Fruit fly (Drosophila melanogaster): ENCODE measurements around the gene kek2.

DNA sequence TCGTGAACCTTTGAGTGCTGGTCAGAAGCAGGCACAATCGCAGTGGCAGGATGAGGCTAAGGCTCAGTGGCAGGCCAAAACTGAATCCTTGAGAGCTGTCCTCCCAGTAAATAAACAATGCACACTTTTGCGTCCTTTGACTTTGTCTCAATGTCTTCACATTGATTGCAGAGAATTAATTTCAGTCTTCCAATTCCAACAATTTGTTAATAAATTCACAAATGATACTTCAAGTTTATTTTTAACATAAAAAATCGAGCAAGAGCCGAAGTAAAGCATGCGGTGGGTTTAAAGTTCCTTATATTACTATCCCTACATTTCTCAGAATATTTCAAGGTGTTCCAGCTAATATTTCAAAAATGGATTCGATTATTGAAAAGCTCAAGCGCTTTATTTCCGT, 75.4 kb downstream of the kek2 start, which contains the start of gene CG43167:
- TF ChIP-seq insv (optimal IDR thresholded peaks at IDR 0.05) (no peak), Myc (optimal IDR thresholded peaks at IDR 0.05) (no peak), h (optimal IDR thresholded peaks at IDR 0.05) (no peak), Sin3A (optimal IDR thresholded peaks at IDR 0.05) (no peak), ttk (optimal IDR thresholded peaks at IDR 0.05) (no peak), psq (optimal IDR thresholded peaks at IDR 0.05) (no peak)
